Worm (Caenorhabditis elegans): Measurements from ENCODE around the gene B0546.4.

B0546.4 gene

ce11 chrIV:3368638-3369247 is 15.2 kb downstream of the B0546.4 start, which contains the start of gene vha-19:
vha-19 (plus strand) TSS chrIV:3369197.
- TF ChIP-seq jun-1 (tag; optimal IDR thresholded peaks at IDR 0.05) = no peak
- TF ChIP-seq ZK546.5 (tag; optimal IDR thresholded peaks at IDR 0.05) = no peak
- TF ChIP-seq ceh-82 (tag; optimal IDR thresholded peaks at IDR 0.05) = no peak
- no peak for TF ChIP-seq nhr-11 (tag; optimal IDR thresholded peaks at IDR 0.05)
- no peak for TF ChIP-seq skn-1 (tag; optimal IDR thresholded peaks at IDR 0.05)
- TF ChIP-seq fos-1 (tag; optimal IDR thresholded peaks at IDR 0.05) = no peak
- peak; percentile 38 for TF ChIP-seq nfya-1 (tag; optimal IDR thresholded peaks at IDR 0.05; ENCODE audit: insufficient read depth)
- TF ChIP-seq lin-15B (tag; optimal IDR thresholded peaks at IDR 0.05) = peak; percentile 51
- TF ChIP-seq elt-2 (tag; optimal IDR thresholded peaks at IDR 0.05) = peak; percentile 61
- TF ChIP-seq elt-3 (tag; optimal IDR thresholded peaks at IDR 0.05) = no peak
- no peak for TF ChIP-seq aly-2 (tag; optimal IDR thresholded peaks at IDR 0.05)
- peak; percentile 77 for TF ChIP-seq hmg-11 (tag; optimal IDR thresholded peaks at IDR 0.05)
- TF ChIP-seq lin-39 (tag; optimal IDR thresholded peaks at IDR 0.05) = peak; percentile 15
- TF ChIP-seq pha-4 (tag; optimal IDR thresholded peaks at IDR 0.05) = peak; percentile 52
- no peak for TF ChIP-seq ama-1 (optimal IDR thresholded peaks at IDR 0.05)
- no peak for TF ChIP-seq nhr-28 (tag; optimal IDR thresholded peaks at IDR 0.05)
- no peak for TF ChIP-seq nhr-12 (tag; optimal IDR thresholded peaks at IDR 0.05)

ce11 chrIV:3363784-3364183 is 20.2 kb downstream of the B0546.4 start:
- TF ChIP-seq hmg-11 (tag; optimal IDR thresholded peaks at IDR 0.05) = no peak
- TF ChIP-seq tbx-2 (tag; optimal IDR thresholded peaks at IDR 0.05) = no peak

- TF ChIP-seq nhr-67 (tag; optimal IDR thresholded peaks at IDR 0.05) (no peak), skn-1 (tag; optimal IDR thresholded peaks at IDR 0.05) (no peak), nhr-76 (tag; optimal IDR thresholded peaks at IDR 0.05) (no peak), fkh-2 (tag; optimal IDR thresholded peaks at IDR 0.05) (no peak), egl-5 (tag; optimal IDR thresholded peaks at IDR 0.05) (no peak), R02D3.7 (tag; optimal IDR thresholded peaks at IDR 0.05) (no peak), lin-39 (tag; optimal IDR thresholded peaks at IDR 0.05) (no peak), snpc-4 (tag; optimal IDR thresholded peaks at IDR 0.05) (no peak), lin-15B (tag; optimal IDR thresholded peaks at IDR 0.05) (no peak), eor-1 (tag; optimal IDR thresholded peaks at IDR 0.05) (no peak)
Measured at ce11 chrIV:3363221-3363620, 20.7 kb downstream of the B0546.4 start, which contains the start of gene Y55H10A.2. Y55H10A.2 (plus strand) TSS chrIV:3363521.

DNA sequence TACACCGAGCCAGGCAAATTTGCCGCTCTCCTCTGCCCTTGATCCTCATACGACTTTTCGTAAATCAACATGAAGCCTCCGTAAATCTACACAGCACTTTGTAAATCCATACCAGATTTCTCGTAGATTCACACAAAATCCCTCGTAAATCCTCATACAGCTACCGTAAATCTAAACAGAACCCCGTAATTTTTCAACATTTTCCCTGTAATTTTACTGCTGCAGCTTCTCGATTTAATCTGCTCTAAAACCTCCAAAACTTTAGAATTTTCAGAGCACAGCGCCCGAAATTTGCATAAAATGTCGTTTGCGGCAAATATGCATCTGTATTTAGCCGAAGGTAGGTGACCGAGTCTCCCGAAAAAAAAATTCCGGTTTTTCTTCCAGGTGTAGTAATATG is 29.2 kb downstream of the B0546.4 start, which contains the start of gene F42A6.1:
Gene F42A6.1, plus strand, starts transcription at position 301 of the 400 bp plus-strand sequence.
- TF ChIP-seq mdl-1 (tag; optimal IDR thresholded peaks at IDR 0.05) (no peak), nfya-1 (tag; optimal IDR thresholded peaks at IDR 0.05; ENCODE audit: insufficient read depth) (no peak), nhr-25 (tag; optimal IDR thresholded peaks at IDR 0.05) (no peak), R02D3.7 (tag; optimal IDR thresholded peaks at IDR 0.05) (no peak), fos-1 (tag; optimal IDR thresholded peaks at IDR 0.05) (no peak), sea-2 (GFP tag; optimal IDR thresholded peaks at IDR 0.05) (no peak), nhr-23 (tag; optimal IDR thresholded peaks at IDR 0.05) (no peak), ztf-4 (tag; optimal IDR thresholded peaks at IDR 0.05) (no peak), ztf-11 (tag; optimal IDR thresholded peaks at IDR 0.05) (no peak), nhr-237 (tag; optimal IDR thresholded peaks at IDR 0.05) (no peak), fkh-10 (GFP tag; optimal IDR thresholded peaks at IDR 0.05) (no peak), ceh-82 (tag; optimal IDR thresholded peaks at IDR 0.05) (no peak), ceh-9 (tag; optimal IDR thresholded peaks at IDR 0.05) (no peak)

- no peak for TF ChIP-seq skn-1 (tag; optimal IDR thresholded peaks at IDR 0.05)
- no peak for TF ChIP-seq ceh-28 (tag; optimal IDR thresholded peaks at IDR 0.05)
- no peak for TF ChIP-seq nhr-28 (tag; optimal IDR thresholded peaks at IDR 0.05)
- TF ChIP-seq nfya-1 (tag; optimal IDR thresholded peaks at IDR 0.05; ENCODE audit: insufficient read depth) = peak; percentile 0
- TF ChIP-seq sea-2 (GFP tag; optimal IDR thresholded peaks at IDR 0.05) = no peak
- no peak for TF ChIP-seq nhr-23 (tag; optimal IDR thresholded peaks at IDR 0.05)
- TF ChIP-seq unc-62 (GFP tag; optimal IDR thresholded peaks at IDR 0.05) = no peak
Measured at ce11 chrIV:3352019-3352418, 31.9 kb downstream of the B0546.4 start.
